Worm (Caenorhabditis elegans) whole organism, late embryonic: ENCODE results near the gene twk-33.

Experiments used
- Y22D7AL.16 ChIP-seq: sonication (generic microtip); optimal IDR thresholded peaks from 2 replicates; lab custom pipeline; 2016; ENCODE audit warnings: missing genetic modification characterization, missing compliant biosample characterization
- ahr-1 ChIP-seq: sonication (generic microtip); optimal IDR thresholded peaks from 2 replicates; lab custom pipeline; 2016; ENCODE audit warnings: missing genetic modification characterization, missing compliant biosample characterization
- ceh-14 ChIP-seq: sonication (generic microtip); optimal IDR thresholded peaks from 2 replicates; lab custom pipeline; 2016; ENCODE audit warnings: missing genotype, missing genetic modification characterization, missing compliant biosample characterization
- ceh-2 ChIP-seq: sonication (generic microtip); optimal IDR thresholded peaks from 2 replicates; lab custom pipeline; 2016; ENCODE audit warnings: missing genotype, missing genetic modification characterization, missing compliant biosample characterization
- ceh-22 ChIP-seq: sonication (generic microtip); optimal IDR thresholded peaks from 2 replicates; lab custom pipeline; 2017; ENCODE audit warnings: missing biosample characterization, missing genetic modification characterization
- ceh-30 ChIP-seq: fragments of 150-350 bp; optimal IDR thresholded peaks from 2 replicates; lab custom pipeline; 2014; ENCODE audit warnings: missing biosample characterization, missing genetic modification characterization
- ceh-34 ChIP-seq: sonication (generic microtip); optimal IDR thresholded peaks from 2 replicates; lab custom pipeline; 2016; ENCODE audit warnings: mild to moderate bottlenecking, missing genetic modification characterization, missing compliant biosample characterization
- ceh-45 ChIP-seq: fragments of 200-800 bp; sonication (Bioruptor generic); IDR thresholded peaks from 2 replicates; pipeline ENCODE4 v1.3.6; 2022; ENCODE audit warnings: missing genetic modification reagents, missing genetic modification characterization, missing compliant biosample characterization
- ceh-6 ChIP-seq: fragments of 200-800 bp; sonication (Bioruptor generic); optimal IDR thresholded peaks from 2 replicates; lab custom pipeline; 2018; ENCODE audit warnings: mild to moderate bottlenecking, missing genetic modification characterization, missing compliant biosample characterization
- che-1 ChIP-seq: sonication (generic microtip); optimal IDR thresholded peaks from 2 replicates; lab custom pipeline; 2016; ENCODE audit warnings: mild to moderate bottlenecking, missing genetic modification characterization, missing compliant biosample characterization
- dmd-4 ChIP-seq: sonication (generic microtip); optimal IDR thresholded peaks from 2 replicates; lab custom pipeline; 2016; ENCODE audit warnings: borderline replicate concordance, missing genetic modification characterization, missing compliant biosample characterization
- dve-1 ChIP-seq: sonication (generic microtip); optimal IDR thresholded peaks from 2 replicates; lab custom pipeline; 2017; ENCODE audit warnings: antibody characterized with exemption, mild to moderate bottlenecking, missing genetic modification characterization, missing compliant biosample characterization
- elt-2 ChIP-seq: sonication (generic microtip); optimal IDR thresholded peaks from 2 replicates; lab custom pipeline; 2016; ENCODE audit warnings: missing genetic modification reagents, missing genetic modification characterization, missing compliant biosample characterization
- ets-4 ChIP-seq: sonication (generic microtip); optimal IDR thresholded peaks from 2 replicates; lab custom pipeline; 2016; ENCODE audit warnings: missing genetic modification characterization, missing compliant biosample characterization
- eyg-1 ChIP-seq: sonication (generic microtip); optimal IDR thresholded peaks from 2 replicates; lab custom pipeline; 2016; ENCODE audit warnings: missing genotype, missing genetic modification characterization, missing compliant biosample characterization
- fkh-6 ChIP-seq: sonication (generic microtip); optimal IDR thresholded peaks from 2 replicates; lab custom pipeline; 2016; ENCODE audit warnings: missing genetic modification characterization, missing compliant biosample characterization
- gmeb-2 ChIP-seq: sonication (generic microtip); optimal IDR thresholded peaks from 2 replicates; lab custom pipeline; 2016; ENCODE audit warnings: missing genetic modification characterization, inconsistent platforms, missing compliant biosample characterization
- hlh-13 ChIP-seq: fragments of 200-800 bp; sonication (Bioruptor generic); optimal IDR thresholded peaks from 2 replicates; lab custom pipeline; 2018; ENCODE audit warnings: mild to moderate bottlenecking, missing genetic modification characterization, missing compliant biosample characterization
- hlh-30 ChIP-seq: sonication (generic microtip); optimal IDR thresholded peaks from 2 replicates; lab custom pipeline; 2017; ENCODE audit warnings: antibody characterized with exemption, missing genetic modification characterization, missing compliant biosample characterization; ENCODE audit not compliant: insufficient read depth
- hlh-6 ChIP-seq: sonication (generic microtip); optimal IDR thresholded peaks from 2 replicates; lab custom pipeline; 2016; ENCODE audit warnings: missing genotype, missing genetic modification characterization, missing compliant biosample characterization
- lin-11 ChIP-seq: fragments of 200-800 bp; sonication (Bioruptor generic); optimal IDR thresholded peaks from 2 replicates; lab custom pipeline; 2018; ENCODE audit warnings: mild to moderate bottlenecking, missing genetic modification characterization, missing compliant biosample characterization
- nfya-1 ChIP-seq: sonication (generic microtip); optimal IDR thresholded peaks from 2 replicates; lab custom pipeline; 2017; ENCODE audit warnings: missing genetic modification characterization, mild to moderate bottlenecking, missing compliant biosample characterization, antibody characterized with exemption, moderate library complexity
- npax-4 ChIP-seq: sonication (generic microtip); optimal IDR thresholded peaks from 2 replicates; lab custom pipeline; 2016; ENCODE audit warnings: missing genetic modification characterization, missing compliant biosample characterization
- pat-9 ChIP-seq: fragments of 200-800 bp; sonication (Bioruptor generic); optimal IDR thresholded peaks from 2 replicates; lab custom pipeline; 2018; ENCODE audit warnings: mild to moderate bottlenecking, missing genetic modification characterization, moderate library complexity, missing compliant biosample characterization
- pha-2 ChIP-seq: sonication (generic microtip); optimal IDR thresholded peaks from 2 replicates; lab custom pipeline; 2017; ENCODE audit warnings: mild to moderate bottlenecking, missing genetic modification characterization, missing compliant biosample characterization
- pros-1 ChIP-seq: fragments of 150-350 bp; optimal IDR thresholded peaks from 2 replicates; lab custom pipeline; 2014; ENCODE audit warnings: missing biosample characterization, missing genetic modification reagents, missing genetic modification characterization
- rnt-1 ChIP-seq: sonication (generic microtip); optimal IDR thresholded peaks from 2 replicates; lab custom pipeline; 2016; ENCODE audit warnings: missing genetic modification characterization, missing compliant biosample characterization
- sdc-2 ChIP-seq: sonication (generic microtip); optimal IDR thresholded peaks from 2 replicates; lab custom pipeline; 2016; ENCODE audit warnings: missing genotype, missing genetic modification characterization, missing compliant biosample characterization
- syd-9 ChIP-seq: sonication (generic microtip); optimal IDR thresholded peaks from 2 replicates; lab custom pipeline; 2016; ENCODE audit warnings: mild to moderate bottlenecking, missing genetic modification characterization, moderate library complexity, missing compliant biosample characterization
- tbx-2 ChIP-seq: sonication (generic microtip); optimal IDR thresholded peaks from 2 replicates; lab custom pipeline; 2016; ENCODE audit warnings: missing genetic modification characterization, missing compliant biosample characterization
- tbx-7 ChIP-seq: sonication (generic microtip); optimal IDR thresholded peaks from 2 replicates; lab custom pipeline; 2016; ENCODE audit warnings: missing genotype, missing genetic modification characterization, missing compliant biosample characterization
- unc-86 ChIP-seq: sonication (generic microtip); optimal IDR thresholded peaks from 2 replicates; lab custom pipeline; 2016; ENCODE audit warnings: missing genetic modification characterization, missing compliant biosample characterization
- zip-5 ChIP-seq: sonication (generic microtip); optimal IDR thresholded peaks from 2 replicates; lab custom pipeline; 2016; ENCODE audit warnings: missing genetic modification characterization, missing compliant biosample characterization
- ztf-16 ChIP-seq: sonication (generic microtip); optimal IDR thresholded peaks from 2 replicates; lab custom pipeline; 2017; ENCODE audit warnings: missing genetic modification characterization, missing compliant biosample characterization

The twk-33 gene

DNA sequence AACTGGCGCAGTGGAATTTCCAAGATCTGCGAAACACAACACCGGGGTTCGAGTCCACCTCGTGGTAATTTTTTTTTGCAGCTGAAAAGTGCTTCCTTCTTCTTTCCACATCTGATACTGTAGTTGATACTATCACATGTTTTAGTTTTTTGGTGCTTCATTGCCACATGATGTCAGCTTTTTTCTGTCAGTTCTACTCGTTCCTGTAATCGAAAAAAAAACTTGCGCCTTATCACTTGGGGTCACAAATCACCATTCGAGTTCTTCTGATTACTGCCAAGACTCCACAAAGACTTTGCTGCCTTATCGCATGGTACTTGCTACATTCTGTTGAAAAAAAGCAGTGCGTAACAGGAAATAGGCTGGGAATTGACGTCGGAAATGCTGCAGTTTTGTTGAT, 7.5 kb upstream of the twk-33 start:
- TF ChIP-seq nfya-1 (tag; lab: Kevin White, UChicago) (no peak), npax-4 (no peak), dmd-4 (no peak), che-1 (tag; lab: Kevin White, UChicago) (no peak), elt-2 (tag; lab: Kevin White, UChicago) (peak; percentile 83), zip-5 (tag; lab: Kevin White, UChicago) (no peak)

DNA sequence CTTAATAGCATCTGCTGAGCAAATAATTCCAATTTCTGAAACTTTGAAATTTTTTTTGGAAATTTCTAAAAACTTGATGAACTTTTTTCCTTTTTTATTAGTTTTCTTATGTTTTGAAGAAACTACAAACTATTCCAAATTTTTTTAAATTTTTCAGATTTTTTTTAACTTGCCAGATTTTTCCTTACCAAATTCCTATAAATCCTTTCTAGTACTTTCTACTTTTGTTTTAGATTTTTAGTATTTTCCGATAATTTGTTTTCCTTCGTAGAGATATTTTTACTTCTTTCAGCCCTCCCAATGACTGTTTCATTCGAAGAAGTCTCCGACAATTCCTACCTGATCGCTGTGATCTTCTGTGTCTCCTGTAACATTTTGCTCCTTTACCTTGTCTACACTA, 4.5 kb upstream of the twk-33 start, which contains the start of gene str-77:
Gene str-77 (plus strand): TSS at position 301 of the 400 bp plus-strand sequence.
- TF ChIP-seq eyg-1 (tag; lab: Kevin White, UChicago) (no peak), zip-5 (tag; lab: Kevin White, UChicago) (no peak), Y22D7AL.16 (tag; lab: Kevin White, UChicago) (no peak)

DNA sequence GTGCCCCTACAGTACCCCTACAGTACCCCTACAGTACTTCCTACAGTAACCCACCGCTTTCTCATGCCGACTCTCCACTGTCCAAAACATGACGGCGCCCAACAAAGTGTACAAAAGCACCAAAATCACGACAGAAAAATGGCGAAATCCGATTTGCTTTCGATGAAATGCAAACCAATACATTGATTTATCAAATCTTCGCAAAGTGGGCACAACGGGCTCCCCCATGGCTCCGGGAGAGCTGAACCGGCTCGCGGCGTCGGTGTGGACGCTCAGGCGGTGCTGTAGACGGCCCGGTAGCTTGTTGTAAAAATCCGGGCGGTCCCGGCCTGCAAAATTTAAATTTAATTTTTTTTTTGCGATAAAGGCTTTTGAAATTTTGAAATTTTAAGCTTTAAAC, 1.8 kb downstream of the twk-33 start:
- no peak for TF ChIP-seq lin-11 (tag; lab: Kevin White, UChicago)
- no peak for TF ChIP-seq hlh-30 (tag; lab: Kevin White, UChicago)
- TF ChIP-seq syd-9 (tag; lab: Kevin White, UChicago), result no peak
- no peak for TF ChIP-seq ceh-30 (tag; lab: Kevin White, UChicago)
- no peak for TF ChIP-seq hlh-13 (GFP tag; lab: Kevin White, UChicago)
- TF ChIP-seq ztf-16, result no peak
- no peak for TF ChIP-seq che-1 (tag; lab: Kevin White, UChicago)

DNA sequence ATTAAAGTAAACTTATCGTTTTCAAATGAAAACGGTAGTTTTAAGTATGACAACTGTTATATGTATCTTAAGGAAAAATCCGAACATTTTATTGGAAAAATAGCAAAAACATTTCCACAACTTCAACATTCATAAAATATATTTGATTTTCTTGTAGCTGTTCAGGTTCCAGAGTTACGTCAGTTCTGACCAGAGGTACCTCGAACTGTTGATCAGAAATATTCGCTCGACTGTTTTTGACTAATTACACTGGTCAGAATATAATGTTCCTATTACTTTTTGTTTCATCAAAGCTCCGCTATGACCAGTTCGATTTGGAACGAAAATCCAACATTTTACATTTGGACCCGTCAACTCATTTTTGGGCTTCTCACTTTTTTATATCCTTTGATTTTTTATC, 7.2 kb downstream of the twk-33 start, which contains the start of gene srh-31:
Gene srh-31 (plus strand): TSS at position 301 of the 400 bp plus-strand sequence.
- TF ChIP-seq ceh-6 (GFP tag; lab: Kevin White, UChicago) (no peak), ahr-1 (no peak), unc-86 (tag; lab: Kevin White, UChicago) (no peak), ets-4 (no peak), hlh-30 (tag; lab: Kevin White, UChicago) (no peak), npax-4 (no peak), sdc-2 (tag; lab: Kevin White, UChicago) (no peak)

DNA sequence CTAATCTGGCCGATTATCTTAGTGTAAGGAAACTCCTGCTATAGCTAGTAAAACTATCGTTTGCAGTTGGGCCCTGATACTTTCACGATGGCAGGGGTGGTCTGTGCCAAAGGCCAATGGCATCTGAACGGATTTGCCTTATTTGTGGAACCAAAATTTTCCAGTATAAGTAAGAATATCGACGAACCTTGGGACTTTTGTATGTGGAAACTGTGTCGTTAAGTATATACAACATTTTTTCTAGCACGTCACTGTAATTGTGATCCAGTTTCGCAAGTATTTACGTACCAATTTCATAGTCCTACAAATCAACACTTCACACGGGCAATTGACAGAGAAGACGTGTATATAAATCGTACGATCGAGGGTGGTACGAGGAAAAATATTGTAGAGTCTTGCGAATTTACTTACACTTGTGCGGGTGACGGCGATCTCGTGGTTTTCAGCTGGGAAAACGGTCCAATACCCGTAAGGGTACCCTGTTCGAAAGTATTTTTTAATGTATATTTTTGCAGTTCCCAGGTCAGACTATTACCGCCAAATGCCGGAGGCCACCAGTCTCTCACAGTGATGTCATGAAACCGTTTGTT, 7.9 kb downstream of the twk-33 start:
- TF ChIP-seq pha-2 (no peak), pros-1 (tag; lab: Kevin White, UChicago) (no peak), ceh-34 (no peak), dmd-4 (no peak), gmeb-2 (tag; lab: Kevin White, UChicago) (no peak), pat-9 (tag; lab: Kevin White, UChicago) (no peak)
- TF ChIP-seq, all 69 proteins: peak for 0

DNA sequence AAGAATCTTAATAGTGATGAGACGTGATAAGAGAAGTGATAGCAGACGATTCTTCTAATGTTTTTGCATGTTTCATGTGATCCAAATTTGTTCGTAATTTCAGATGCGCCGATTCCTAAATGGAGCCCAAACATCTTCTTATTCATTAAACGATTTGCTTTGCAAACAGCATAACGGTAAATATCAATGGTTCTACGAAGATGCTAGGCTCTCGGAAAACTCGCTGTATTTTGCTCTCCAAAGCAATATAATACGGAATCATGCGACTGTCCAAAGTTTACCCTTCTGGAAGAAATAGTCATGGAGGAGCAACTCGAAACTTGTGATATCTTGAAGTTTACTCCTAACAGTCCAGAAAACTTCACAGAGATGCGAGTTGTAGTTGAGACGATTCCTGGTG, 8.4 kb downstream of the twk-33 start, which contains the start of gene W06D12.6:
Gene W06D12.6 (plus strand): TSS at position 301 of the 400 bp plus-strand sequence.
- TF ChIP-seq tbx-2 (tag; lab: Kevin White, UChicago) (no peak), sdc-2 (tag; lab: Kevin White, UChicago) (no peak), tbx-7 (tag; lab: Kevin White, UChicago) (no peak), ahr-1 (no peak), ceh-34 (no peak), ceh-22 (no peak), ets-4 (no peak), ceh-30 (tag; lab: Kevin White, UChicago) (no peak), ceh-6 (GFP tag; lab: Kevin White, UChicago) (no peak), ceh-2 (no peak), syd-9 (tag; lab: Kevin White, UChicago) (no peak), ceh-14 (tag; lab: Kevin White, UChicago) (no peak), hlh-6 (tag; lab: Kevin White, UChicago) (no peak), fkh-6 (tag; lab: Kevin White, UChicago) (no peak), rnt-1 (tag; lab: Kevin White, UChicago) (no peak), dve-1 (tag; lab: Kevin White, UChicago) (no peak), ceh-45 (GFP tag; lab: Robert Waterston, UW) (no peak)
